Fruit fly (Drosophila melanogaster): Measurements from ENCODE around the gene elgi.

Gene elgi

dm6 chr3L:15940823-15941222 is 15.5 kb upstream of the elgi start (continued):
- TF ChIP-seq CG4318 (GFP tag; optimal IDR thresholded peaks at IDR 0.05): peak; percentile 94
- peak; percentile 80 for TF ChIP-seq Ets96B (tag; optimal IDR thresholded peaks at IDR 0.05)
- TF ChIP-seq Eip78C (GFP tag): peak; percentile 98
- TF ChIP-seq spab (GFP tag; optimal IDR thresholded peaks at IDR 0.05): peak; percentile 63
- TF ChIP-seq CG3032 (tag; optimal IDR thresholded peaks at IDR 0.05): peak; percentile 87
- peak; percentile 93 for TF ChIP-seq esn (GFP tag; optimal IDR thresholded peaks at IDR 0.05)
- TF ChIP-seq Blimp-1 (GFP tag; optimal IDR thresholded peaks at IDR 0.05): peak; percentile 83
- peak; percentile 94 for TF ChIP-seq net (GFP tag; optimal IDR thresholded peaks at IDR 0.05)
- TF ChIP-seq dac (GFP tag; optimal IDR thresholded peaks at IDR 0.05): peak; percentile 87
- no peak for TF ChIP-seq CG6854 (GFP tag; optimal IDR thresholded peaks at IDR 0.05)
- peak; percentile 57 for TF ChIP-seq Eip93F (GFP tag; optimal IDR thresholded peaks at IDR 0.05)
- TF ChIP-seq CG6276 (GFP tag; optimal IDR thresholded peaks at IDR 0.05): peak; percentile 87
- TF ChIP-seq Sox14 (GFP tag; optimal IDR thresholded peaks at IDR 0.05): peak; percentile 93
- TF ChIP-seq Sox15 (GFP tag; optimal IDR thresholded peaks at IDR 0.05): peak; percentile 88
- peak; percentile 79 for TF ChIP-seq CG9139 (GFP tag; optimal IDR thresholded peaks at IDR 0.05)
- peak; percentile 97 for TF ChIP-seq svp (GFP tag)
- TF ChIP-seq Smox (GFP tag; optimal IDR thresholded peaks at IDR 0.05): peak; percentile 90
- TF ChIP-seq CG11294 (GFP tag; IDR thresholded peaks at IDR 0.05): peak; percentile 88
- TF ChIP-seq CG3919 (GFP tag; optimal IDR thresholded peaks at IDR 0.05): peak; percentile 96
- peak; percentile 68 for TF ChIP-seq fd85E (GFP tag; optimal IDR thresholded peaks at IDR 0.05)
- peak; percentile 69 for TF ChIP-seq CG6808 (GFP tag; optimal IDR thresholded peaks at IDR 0.05)
- peak; percentile 93 for TF ChIP-seq Gug (GFP tag; IDR thresholded peaks at IDR 0.05)
- TF ChIP-seq CG16779 (tag; optimal IDR thresholded peaks at IDR 0.05): peak; percentile 71
- TF ChIP-seq CG8319 (GFP tag; optimal IDR thresholded peaks at IDR 0.05): peak; percentile 76
- no peak for TF ChIP-seq fkh (GFP tag; optimal IDR thresholded peaks at IDR 0.05)
- peak; percentile 90 for TF ChIP-seq CG31627 (GFP tag; optimal IDR thresholded peaks at IDR 0.05)
- peak; percentile 95 for TF ChIP-seq Lpt (GFP tag; optimal IDR thresholded peaks at IDR 0.05)
- TF ChIP-seq CG10669 (GFP tag; optimal IDR thresholded peaks at IDR 0.05): peak; percentile 85
- TF ChIP-seq vri (GFP tag; optimal IDR thresholded peaks at IDR 0.05): peak; percentile 75
- TF ChIP-seq Hr38 (GFP tag; optimal IDR thresholded peaks at IDR 0.05): peak; percentile 31
- peak; percentile 92 for TF ChIP-seq CG6792 (GFP tag; optimal IDR thresholded peaks at IDR 0.05)
- peak; percentile 94 for TF ChIP-seq CG34406 (GFP tag; optimal IDR thresholded peaks at IDR 0.05)
- TF ChIP-seq CG32006 (GFP tag; optimal IDR thresholded peaks at IDR 0.05): peak; percentile 97
- peak; percentile 98 for TF ChIP-seq Hr4 (GFP tag; optimal IDR thresholded peaks at IDR 0.05)
- TF ChIP-seq Met (GFP tag; optimal IDR thresholded peaks at IDR 0.05): peak; percentile 94
- peak; percentile 92 for TF ChIP-seq cyc (GFP tag; optimal IDR thresholded peaks at IDR 0.05)
- peak; percentile 82 for TF ChIP-seq fd59A (GFP tag; optimal IDR thresholded peaks at IDR 0.05)

- TF ChIP-seq Eip75B (GFP tag; optimal IDR thresholded peaks at IDR 0.05) (no peak), eg (GFP tag; IDR thresholded peaks at IDR 0.05) (no peak), vri (GFP tag; optimal IDR thresholded peaks at IDR 0.05) (no peak), CG3032 (tag; optimal IDR thresholded peaks at IDR 0.05) (no peak), CG8632 (GFP tag; optimal IDR thresholded peaks at IDR 0.05) (no peak), CG6163 (GFP tag; IDR thresholded peaks at IDR 0.05) (0 out of 3 replicates have a peak, but pooled peaks have one; percentile 5)
Measured at dm6 chr3L:15952287-15952686, 4.1 kb upstream of the elgi start.

- TF ChIP-seq dsx (GFP tag; optimal IDR thresholded peaks at IDR 0.05; ENCODE audit: poor library complexity, severe bottlenecking): peak; percentile 33
- TF ChIP-seq CG6163 (GFP tag; IDR thresholded peaks at IDR 0.05): peak; percentile 26; the same call in 1 of the 3 replicates
- no peak for TF ChIP-seq Ets21C (GFP tag; optimal IDR thresholded peaks at IDR 0.05)
- TF ChIP-seq eg (GFP tag; IDR thresholded peaks at IDR 0.05): peak; percentile 46; the same call in 1 of the 3 replicates
- peak; percentile 59; the same call in 2 of the 3 replicates for TF ChIP-seq CG8119 (GFP tag; IDR thresholded peaks at IDR 0.05)
- TF ChIP-seq CG3919 (GFP tag; optimal IDR thresholded peaks at IDR 0.05): peak; percentile 49
- peak; percentile 9 for TF ChIP-seq CG3032 (tag; optimal IDR thresholded peaks at IDR 0.05)
- peak; percentile 41 for TF ChIP-seq Eip78C (GFP tag)
- TF ChIP-seq CG15336 (GFP tag; IDR thresholded peaks at IDR 0.05): peak; percentile 31; the same call in 1 of the 2 replicates
- no peak for TF ChIP-seq CG10669 (GFP tag; optimal IDR thresholded peaks at IDR 0.05)
- no peak for TF ChIP-seq CG31627 (GFP tag; optimal IDR thresholded peaks at IDR 0.05)
- no peak for TF ChIP-seq vri (GFP tag; optimal IDR thresholded peaks at IDR 0.05)
- peak; percentile 6 for TF ChIP-seq net (GFP tag; optimal IDR thresholded peaks at IDR 0.05)
- TF ChIP-seq CG6276 (GFP tag; optimal IDR thresholded peaks at IDR 0.05): peak; percentile 3
- TF ChIP-seq ss (GFP tag; optimal IDR thresholded peaks at IDR 0.05): peak in 1 of 2 experiments; percentile 25
- TF ChIP-seq CG1621 (tag; optimal IDR thresholded peaks at IDR 0.05): peak; percentile 51
- TF ChIP-seq spab (GFP tag; optimal IDR thresholded peaks at IDR 0.05): no peak
- peak; percentile 15; the same call in 1 of the 2 replicates for TF ChIP-seq CG11294 (GFP tag; IDR thresholded peaks at IDR 0.05)
- no peak for TF ChIP-seq CG34406 (GFP tag; optimal IDR thresholded peaks at IDR 0.05)
- TF ChIP-seq CG8319 (GFP tag; optimal IDR thresholded peaks at IDR 0.05): no peak
- TF ChIP-seq achi (GFP tag; optimal IDR thresholded peaks at IDR 0.05): peak; percentile 14
Measured at dm6 chr3L:15952909-15953308, 3.4 kb upstream of the elgi start.

All from whole organism, prepupa.